Fruit fly (Drosophila melanogaster) whole organism: ENCODE measurements around the gene Pex2.

Experiments
- CG8478 ChIP-seq: fragments of >200 bp; optimal IDR thresholded peaks from 2 replicates; lab custom pipeline; 2018; ENCODE audit warnings: inconsistent platforms
- Dll ChIP-seq: fragments of >200 bp; optimal IDR thresholded peaks from 2 replicates; lab custom pipeline; 2017
- EcR ChIP-seq, 2 experiments: fragments of >200 bp; optimal IDR thresholded peaks; 2 replicates each; lab custom pipeline; 2017; ENCODE audit warnings: missing biosample characterization in 2 of 2, missing genetic modification characterization in 2 of 2, missing genetic modification reagents in 2 of 2
- pan ChIP-seq: fragments of >200 bp; optimal IDR thresholded peaks from 2 replicates; lab custom pipeline; 2017
- psq ChIP-seq: fragments of >200 bp; optimal IDR thresholded peaks from 2 replicates; lab custom pipeline; 2017
- usp ChIP-seq: fragments of >200 bp; optimal IDR thresholded peaks from 2 replicates; lab custom pipeline; 2017; ENCODE audit warnings: missing biosample characterization, missing genetic modification characterization, mixed read lengths

Gene Pex2

DNA sequence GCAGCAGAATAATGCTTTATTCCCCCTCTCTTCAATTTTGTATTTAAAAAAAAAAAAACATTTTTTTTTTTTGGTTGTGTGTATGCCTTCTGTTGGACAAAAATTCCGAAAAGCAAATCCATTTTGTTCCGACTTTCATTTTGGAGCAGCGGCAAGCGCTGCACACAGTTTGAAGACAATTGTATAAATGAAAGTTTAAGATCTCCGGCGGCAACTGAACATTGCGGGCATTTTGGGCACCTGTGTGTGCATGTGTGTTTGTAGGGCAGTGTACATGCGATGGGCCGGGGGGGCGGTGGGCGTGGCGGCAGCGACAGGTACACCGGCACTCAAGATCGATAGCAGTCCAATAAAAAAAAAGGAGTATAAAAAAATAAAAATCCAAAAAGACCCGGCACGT, 30.6 kb downstream of the Pex2 start:
- TF ChIP-seq psq (lab: Kevin White, UChicago) = no peak
- TF ChIP-seq usp (GFP tag; lab: Kevin White, UChicago) = no peak
- no peak for TF ChIP-seq EcR (GFP tag; optimal IDR thresholded peaks at IDR 0.05; lab: Kevin White, UChicago)
- no peak for TF ChIP-seq Dll

DNA sequence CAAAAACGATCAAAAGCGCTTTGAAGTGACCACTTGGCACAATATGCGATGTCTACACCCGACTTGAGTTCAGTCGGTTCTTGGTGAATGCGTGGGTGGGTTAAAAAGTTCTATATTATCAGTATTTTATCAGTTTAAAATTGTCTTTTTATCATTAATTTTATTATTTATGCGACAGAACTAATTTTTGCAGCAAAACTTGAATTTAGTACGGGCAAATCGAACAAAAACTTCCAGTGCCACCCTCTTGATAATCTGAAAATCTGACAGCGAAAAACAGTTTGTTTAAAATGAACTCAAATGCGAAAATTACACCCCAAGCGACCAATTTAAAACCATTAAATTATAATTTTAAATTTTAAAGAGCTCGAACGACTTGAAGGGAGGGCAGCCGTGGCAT, 32.1 kb downstream of the Pex2 start:
- no peak for TF ChIP-seq EcR (GFP tag; optimal IDR thresholded peaks at IDR 0.05; lab: Kevin White, UChicago)
- no peak for TF ChIP-seq CG8478
- TF ChIP-seq usp (GFP tag; lab: Kevin White, UChicago) = no peak
- no peak for TF ChIP-seq psq (lab: Kevin White, UChicago)
- no peak for TF ChIP-seq pan

- TF ChIP-seq CG8478 = no peak
- no peak for TF ChIP-seq usp (GFP tag; lab: Kevin White, UChicago)
- no peak for TF ChIP-seq EcR (GFP tag; optimal IDR thresholded peaks at IDR 0.05; lab: Kevin White, UChicago)
- no peak for TF ChIP-seq pan
These were observed 32.7 kb downstream of the Pex2 start for dm6 chr3L:8371538-8371937.

dm6 chr3L:8372035-8372434, 33.2 kb downstream of the Pex2 start, which contains the start of gene ImpE1:
Gene ImpE1, plus strand, starts transcription at chr3L:8372405.
- TF ChIP-seq Dll (peak; percentile 2), CG8478 (no peak)

- TF ChIP-seq pan (no peak), EcR (GFP tag; optimal IDR thresholded peaks at IDR 0.05; lab: Kevin White, UChicago) (no peak), CG8478 (no peak), psq (lab: Kevin White, UChicago) (no peak), usp (GFP tag; lab: Kevin White, UChicago) (no peak), Dll (no peak)
These were observed 35.3 kb downstream of the Pex2 start for dm6 chr3L:8374107-8374506.

DNA sequence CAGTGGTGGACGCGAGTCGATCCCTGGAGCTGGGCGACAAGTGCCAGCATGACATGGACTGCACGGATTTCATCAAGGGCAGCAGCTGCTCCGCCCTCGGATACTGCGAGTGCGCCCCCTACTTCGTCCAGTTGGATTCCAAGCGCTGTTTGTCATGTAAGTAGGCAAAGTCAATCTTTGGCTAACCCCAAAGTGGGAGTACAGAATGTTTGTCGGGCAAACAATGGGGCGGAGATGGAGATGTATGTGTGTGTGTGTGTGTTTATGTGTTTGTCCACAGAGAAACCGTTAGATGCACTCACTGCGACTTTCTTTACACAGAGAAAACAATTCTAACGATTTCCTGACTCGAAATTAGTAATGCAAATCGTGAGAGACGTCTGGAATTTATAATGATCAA, 40.3 kb downstream of the Pex2 start:
- TF ChIP-seq psq (lab: Kevin White, UChicago) (no peak), usp (GFP tag; lab: Kevin White, UChicago) (no peak)

- TF ChIP-seq pan (no peak), EcR (GFP tag; optimal IDR thresholded peaks at IDR 0.05; lab: Kevin White, UChicago) (no peak), CG8478 (no peak), Dll (no peak), psq (lab: Kevin White, UChicago) (no peak), usp (GFP tag; lab: Kevin White, UChicago) (no peak)
These were observed 45.1 kb downstream of the Pex2 start for dm6 chr3L:8383968-8384367.

DNA sequence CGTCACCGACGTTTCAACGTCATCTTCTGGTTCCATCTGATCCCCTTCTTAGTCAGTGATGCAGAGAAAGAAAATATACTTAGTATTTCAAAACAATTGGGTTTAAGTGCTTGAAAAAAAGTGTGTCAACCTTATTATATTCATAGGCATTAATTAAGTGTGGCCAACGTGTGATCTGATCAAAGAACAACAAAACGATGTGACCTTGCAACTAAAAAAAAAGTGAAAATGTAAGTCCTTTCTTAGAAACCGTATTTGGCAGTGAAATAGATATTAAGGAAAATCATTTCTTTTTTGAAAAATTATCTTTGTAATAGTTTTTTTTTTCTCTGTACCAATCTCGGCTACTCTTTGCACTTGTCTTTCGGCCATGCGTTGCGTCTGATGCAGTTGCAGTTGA, 46.2 kb downstream of the Pex2 start:
- TF ChIP-seq EcR (GFP tag; optimal IDR thresholded peaks at IDR 0.05; lab: Kevin White, UChicago) = no peak
- no peak for TF ChIP-seq psq (lab: Kevin White, UChicago)
- no peak for TF ChIP-seq pan
- no peak for TF ChIP-seq CG8478
- TF ChIP-seq Dll = no peak
- TF ChIP-seq usp (GFP tag; lab: Kevin White, UChicago) = no peak
